Fruit fly (Drosophila melanogaster) whole organism, embryonic: ENCODE data around the gene CG5446.

Experiments used
- Atf6 ChIP-seq: fragments of 200-800 bp; sonication (Bioruptor generic); IDR thresholded peaks from 2 replicates; pipeline ENCODE4 v1.3.6; 2022; ENCODE audit warnings: missing biosample characterization, missing genetic modification characterization
- CG10431 ChIP-seq: fragments of 200-800 bp; sonication (Bioruptor generic); optimal IDR thresholded peaks from 3 replicates; lab custom pipeline; 2018; ENCODE audit warnings: missing biosample characterization, mild to moderate bottlenecking, missing genetic modification characterization
- CG11398 ChIP-seq: fragments of 200-800 bp; sonication (Bioruptor generic); optimal IDR thresholded peaks from 2 replicates; lab custom pipeline; 2016; ENCODE audit warnings: missing biosample characterization, missing genetic modification characterization
- CG11456 ChIP-seq: fragments of 200-800 bp; sonication (Bioruptor generic); IDR thresholded peaks from 3 replicates; pipeline ENCODE4 v1.3.6; 2022; ENCODE audit warnings: missing biosample characterization, missing genetic modification characterization
- CG11723 ChIP-seq: fragments of 200-800 bp; sonication (Bioruptor generic); optimal IDR thresholded peaks from 2 replicates; lab custom pipeline; 2017; ENCODE audit warnings: missing biosample characterization, mild to moderate bottlenecking, missing genetic modification characterization
- CG12155 ChIP-seq: fragments of 200-800 bp; sonication (Bioruptor generic); optimal IDR thresholded peaks from 3 replicates; lab custom pipeline; 2016; ENCODE audit warnings: missing biosample characterization, missing genetic modification characterization
- CG12391 ChIP-seq: fragments of 200-800 bp; sonication (Bioruptor generic); optimal IDR thresholded peaks from 3 replicates; lab custom pipeline; 2018; ENCODE audit warnings: missing biosample characterization, mild to moderate bottlenecking, missing genetic modification characterization, moderate library complexity
- CG13775 ChIP-seq: fragments of 200-800 bp; sonication (Bioruptor generic); optimal IDR thresholded peaks from 3 replicates; lab custom pipeline; 2017; ENCODE audit warnings: missing biosample characterization, mild to moderate bottlenecking, missing genetic modification characterization
- CG14860 ChIP-seq: fragments of 200-800 bp; sonication (Bioruptor generic); IDR thresholded peaks from 3 replicates; pipeline ENCODE4 v1.3.6; 2022; ENCODE audit warnings: missing biosample characterization, missing genetic modification characterization; ENCODE audit not compliant: partially characterized antibody
- CG15073 ChIP-seq: fragments of 200-800 bp; sonication (Bioruptor generic); optimal IDR thresholded peaks from 2 replicates; lab custom pipeline; 2016; ENCODE audit warnings: missing biosample characterization, missing genetic modification characterization
- CG1603 ChIP-seq: fragments of 200-800 bp; sonication (Bioruptor generic); optimal IDR thresholded peaks from 2 replicates; lab custom pipeline; 2019; ENCODE audit warnings: missing biosample characterization, mild to moderate bottlenecking, missing genetic modification characterization, moderate library complexity
- CG1647 ChIP-seq: fragments of 200-800 bp; sonication (Bioruptor generic); optimal IDR thresholded peaks from 3 replicates; lab custom pipeline; 2016; ENCODE audit warnings: missing biosample characterization, missing genetic modification characterization
- CG2129 ChIP-seq: fragments of 200-800 bp; sonication (Bioruptor generic); IDR thresholded peaks from 2 replicates; pipeline ENCODE4 v1.3.6; 2022; ENCODE audit warnings: missing biosample characterization, missing genetic modification characterization; ENCODE audit not compliant: partially characterized antibody
- CG2875 ChIP-seq: fragments of 200-800 bp; sonication (Bioruptor generic); optimal IDR thresholded peaks from 2 replicates; lab custom pipeline; 2017; ENCODE audit warnings: missing biosample characterization, mild to moderate bottlenecking, missing genetic modification characterization, missing genetic modification reagents
- CG31365 ChIP-seq: fragments of 200-800 bp; sonication (Bioruptor generic); optimal IDR thresholded peaks from 2 replicates; lab custom pipeline; 2018; ENCODE audit warnings: missing biosample characterization, mild to moderate bottlenecking, missing genetic modification characterization
- CG32772 ChIP-seq: fragments of 200-800 bp; sonication (Bioruptor generic); IDR thresholded peaks from 2 replicates; pipeline ENCODE4 v1.3.6; 2022; ENCODE audit warnings: missing biosample characterization, missing genetic modification characterization
- CG3995 ChIP-seq: fragments of 200-800 bp; sonication (Bioruptor generic); optimal IDR thresholded peaks from 3 replicates; lab custom pipeline; 2016; ENCODE audit warnings: missing biosample characterization, missing genetic modification characterization
- CG4424 ChIP-seq: fragments of 200-800 bp; sonication (Bioruptor generic); optimal IDR thresholded peaks from 3 replicates; lab custom pipeline; 2016; ENCODE audit warnings: missing biosample characterization, missing genetic modification characterization
- CG7372 ChIP-seq: fragments of 200-800 bp; sonication (Bioruptor generic); IDR thresholded peaks from 2 replicates; pipeline ENCODE4 v1.3.6; 2022; ENCODE audit warnings: missing biosample characterization, missing genetic modification characterization
- CG8765 ChIP-seq: fragments of 200-800 bp; sonication (Bioruptor generic); IDR thresholded peaks from 2 replicates; pipeline ENCODE4 v1.3.6; 2022; ENCODE audit warnings: missing biosample characterization, missing genetic modification characterization
- CG9876 ChIP-seq: fragments of 200-800 bp; sonication (Bioruptor generic); optimal IDR thresholded peaks from 2 replicates; lab custom pipeline; 2016; ENCODE audit warnings: missing biosample characterization, missing genetic modification characterization
- Dek ChIP-seq: fragments of 200-800 bp; sonication (Bioruptor generic); optimal IDR thresholded peaks from 3 replicates; lab custom pipeline; 2019; ENCODE audit warnings: missing biosample characterization, mild to moderate bottlenecking, missing genetic modification characterization, moderate library complexity
- Elba2 ChIP-seq: fragments of 200-800 bp; sonication (Bioruptor generic); optimal IDR thresholded peaks from 3 replicates; lab custom pipeline; 2016; ENCODE audit warnings: missing biosample characterization, missing genetic modification characterization
- Fer1 ChIP-seq: fragments of 200-800 bp; sonication (Bioruptor generic); optimal IDR thresholded peaks from 2 replicates; lab custom pipeline; 2017; ENCODE audit warnings: missing biosample characterization, mild to moderate bottlenecking, missing genetic modification characterization
- Gug ChIP-seq: fragments of 200-800 bp; sonication (Bioruptor generic); IDR thresholded peaks from 4 replicates; pipeline ENCODE4 v1.3.6; 2022; ENCODE audit warnings: missing biosample characterization, missing genetic modification characterization
- Hey ChIP-seq: fragments of 200-800 bp; sonication (Bioruptor generic); optimal IDR thresholded peaks from 3 replicates; lab custom pipeline; 2018; ENCODE audit warnings: missing biosample characterization, mild to moderate bottlenecking, missing genetic modification characterization
- MBD-R2 ChIP-seq: fragments of 200-800 bp; sonication (Bioruptor generic); IDR thresholded peaks from 2 replicates; pipeline ENCODE4 v1.3.6; 2022; ENCODE audit warnings: missing biosample characterization, missing genetic modification characterization
- PHDP ChIP-seq: fragments of 200-800 bp; sonication (Bioruptor generic); optimal IDR thresholded peaks from 3 replicates; lab custom pipeline; 2018; ENCODE audit warnings: missing biosample characterization, mild to moderate bottlenecking, missing genetic modification characterization, moderate library complexity
- Usf ChIP-seq: fragments of 200-800 bp; sonication (Bioruptor generic); optimal IDR thresholded peaks from 2 replicates; lab custom pipeline; 2017; ENCODE audit warnings: missing genotype, missing biosample characterization, missing genetic modification characterization
- Vsx1 ChIP-seq: fragments of 200-800 bp; sonication (Bioruptor generic); optimal IDR thresholded peaks from 2 replicates; lab custom pipeline; 2017; ENCODE audit warnings: missing biosample characterization, mild to moderate bottlenecking, missing genetic modification characterization, missing genetic modification reagents
- Xbp1 ChIP-seq: fragments of 200-800 bp; sonication (Bioruptor generic); optimal IDR thresholded peaks from 3 replicates; lab custom pipeline; 2016; ENCODE audit warnings: missing biosample characterization, mild to moderate bottlenecking, missing genetic modification characterization
- ab ChIP-seq: fragments of 200-800 bp; sonication (Bioruptor generic); optimal IDR thresholded peaks from 2 replicates; lab custom pipeline; 2016; ENCODE audit warnings: missing biosample characterization, missing genetic modification characterization
- ac ChIP-seq: fragments of 200-800 bp; sonication (Bioruptor generic); optimal IDR thresholded peaks from 3 replicates; lab custom pipeline; 2017; ENCODE audit warnings: missing biosample characterization, mild to moderate bottlenecking, missing genetic modification characterization
- bab2 ChIP-seq: fragments of 200-800 bp; sonication (Bioruptor generic); optimal IDR thresholded peaks from 2 replicates; lab custom pipeline; 2016; ENCODE audit warnings: missing biosample characterization, missing genetic modification characterization
- br ChIP-seq: fragments of >200 bp; optimal IDR thresholded peaks from 2 replicates; lab custom pipeline; 2017
- cg ChIP-seq: fragments of 200-800 bp; sonication (Bioruptor generic); optimal IDR thresholded peaks from 3 replicates; lab custom pipeline; 2019; ENCODE audit warnings: missing biosample characterization, mild to moderate bottlenecking, missing genetic modification characterization, moderate library complexity
- crol ChIP-seq: fragments of 200-800 bp; sonication (Bioruptor generic); IDR thresholded peaks from 2 replicates; pipeline ENCODE4 v1.3.6; 2022; ENCODE audit warnings: missing biosample characterization, missing genetic modification characterization
- crp ChIP-seq, 2 experiments: fragments of 200-800 bp; sonication (Bioruptor generic); optimal IDR thresholded peaks; 2 replicates in 1 of 2; 3 replicates in 1 of 2; lab custom pipeline; 2017; ENCODE audit warnings: missing biosample characterization in 2 of 2, missing genetic modification characterization in 2 of 2, mild to moderate bottlenecking in 1 of 2, moderate library complexity in 1 of 2
- da ChIP-seq: fragments of 200-800 bp; sonication (Bioruptor generic); optimal IDR thresholded peaks from 2 replicates; lab custom pipeline; 2016; ENCODE audit warnings: missing biosample characterization, missing genetic modification characterization
- dati ChIP-seq: fragments of 200-800 bp; sonication (Bioruptor generic); IDR thresholded peaks from 2 replicates; pipeline ENCODE4 v1.3.6; 2022; ENCODE audit warnings: missing biosample characterization, missing genetic modification characterization
- ftz-f1 ChIP-seq: fragments of 200-800 bp; sonication (Bioruptor generic); optimal IDR thresholded peaks from 2 replicates; lab custom pipeline; 2016; ENCODE audit warnings: missing biosample characterization, missing genetic modification characterization
- ham ChIP-seq: fragments of 200-800 bp; sonication (Bioruptor generic); IDR thresholded peaks from 2 replicates; pipeline ENCODE4 v1.3.6; 2022; ENCODE audit warnings: missing biosample characterization, missing genetic modification characterization
- lbe ChIP-seq: fragments of 200-800 bp; sonication (Bioruptor generic); optimal IDR thresholded peaks from 2 replicates; lab custom pipeline; 2016; ENCODE audit warnings: missing biosample characterization, mild to moderate bottlenecking, missing genetic modification characterization
- lmd ChIP-seq: fragments of 200-800 bp; sonication (Bioruptor generic); IDR thresholded peaks from 2 replicates; pipeline ENCODE4 v1.3.6; 2022; ENCODE audit warnings: missing biosample characterization, missing genetic modification characterization
- lola ChIP-seq, 3 experiments: fragments of >200 bp in 2 of 3; fragments of 200-800 bp in 1 of 3; sonication (Bioruptor generic) in 1 of 3; optimal IDR thresholded peaks; 2 replicates each; lab custom pipeline; 2017 to 2019; ENCODE audit warnings: missing biosample characterization in 3 of 3, missing genetic modification characterization in 3 of 3, mild to moderate bottlenecking in 1 of 3, moderate library complexity in 1 of 3
- odd ChIP-seq: fragments of 200-800 bp; sonication (Bioruptor generic); optimal IDR thresholded peaks from 2 replicates; lab custom pipeline; 2017; ENCODE audit warnings: missing biosample characterization, mild to moderate bottlenecking, missing genetic modification characterization
- pan ChIP-seq, 4 experiments: fragments of >200 bp in 3 of 4; fragments of 200-800 bp in 1 of 4; sonication (Bioruptor generic) in 1 of 4; optimal IDR thresholded peaks in 3 of 4; IDR thresholded peaks in 1 of 4; 2 replicates each; pipeline versions ENCODE4 v1.3.6 to Lab custom; 2017 to 2022; ENCODE audit warnings: missing biosample characterization in 2 of 4, missing genetic modification characterization in 2 of 4, mixed read lengths in 1 of 4
- pb ChIP-seq: fragments of 200-800 bp; sonication (Bioruptor generic); optimal IDR thresholded peaks from 3 replicates; lab custom pipeline; 2016; ENCODE audit warnings: missing biosample characterization, missing genetic modification characterization
- scrt ChIP-seq: fragments of 200-800 bp; sonication (Bioruptor generic); optimal IDR thresholded peaks from 2 replicates; lab custom pipeline; 2018; ENCODE audit warnings: missing biosample characterization, mild to moderate bottlenecking, missing genetic modification characterization, moderate library complexity
- sens ChIP-seq: fragments of 200-800 bp; sonication (Bioruptor generic); peaks from one replicate; lab custom pipeline; 2016; ENCODE audit warnings: missing biosample characterization, missing genetic modification characterization
- unpg ChIP-seq: fragments of 200-800 bp; sonication (Bioruptor generic); optimal IDR thresholded peaks from 3 replicates; lab custom pipeline; 2018; ENCODE audit warnings: missing biosample characterization, mild to moderate bottlenecking, missing genetic modification characterization, moderate library complexity

Gene CG5446

DNA sequence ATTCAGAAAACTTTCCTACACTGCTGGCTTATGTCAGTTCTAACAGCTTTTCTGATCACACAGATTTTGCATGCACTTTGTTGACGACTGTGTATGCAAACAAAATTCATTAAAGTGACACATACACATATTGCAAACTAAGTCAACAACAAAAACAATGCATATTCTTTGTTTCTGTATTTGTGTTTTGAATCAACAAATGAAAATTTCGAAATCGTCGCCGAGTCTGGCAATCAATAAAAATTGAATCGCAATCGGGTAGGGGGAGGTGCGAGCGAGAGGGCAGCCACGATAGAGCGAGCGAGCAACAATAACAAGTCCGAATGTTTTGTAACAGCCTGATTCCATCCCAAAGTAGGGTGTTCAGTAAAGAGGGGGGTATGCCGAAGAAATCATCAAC, 35.5 kb upstream of the CG5446 start (continued):
- TF ChIP-seq Fer1 (GFP tag; lab: Kevin White, UChicago) = peak; percentile 66
- no peak for TF ChIP-seq ftz-f1 (GFP tag; lab: Kevin White, UChicago)
- no peak for TF ChIP-seq ac (GFP tag; lab: Kevin White, UChicago)
- TF ChIP-seq CG12155 (GFP tag; lab: Kevin White, UChicago) = no peak
- no peak for TF ChIP-seq CG4424 (GFP tag; lab: Kevin White, UChicago)
- peak; percentile 57; the same call in 1 of the 2 replicates for TF ChIP-seq crol (GFP tag; lab: Robert Waterston, UW)
- peak; percentile 42 for TF ChIP-seq PHDP (tag; lab: Kevin White, UChicago)
- no peak for TF ChIP-seq CG10431
- peak; percentile 5 for TF ChIP-seq CG11398 (GFP tag; lab: Kevin White, UChicago)
- no peak for TF ChIP-seq Xbp1 (GFP tag; lab: Kevin White, UChicago)
- TF ChIP-seq sens (GFP tag; lab: Kevin White, UChicago) = peak; percentile 68
- no peak for TF ChIP-seq CG14860 (GFP tag; lab: Robert Waterston, UW)
- TF ChIP-seq Usf (GFP tag; lab: Kevin White, UChicago) = no peak
- TF ChIP-seq cg (GFP tag; lab: Kevin White, UChicago) = no peak
- TF ChIP-seq MBD-R2 (GFP tag; lab: Robert Waterston, UW) = no peak
- no peak for TF ChIP-seq CG2129
- TF ChIP-seq CG1647 (GFP tag; lab: Kevin White, UChicago) = no peak
- no peak for TF ChIP-seq lmd
- no peak for TF ChIP-seq dati
- peak; percentile 36 for TF ChIP-seq CG1603 (tag; lab: Kevin White, UChicago)
- TF ChIP-seq scrt (GFP tag; lab: Kevin White, UChicago) = peak; percentile 8
- no peak for TF ChIP-seq br (lab: Kevin White, UChicago)
- TF ChIP-seq CG9876 (GFP tag; lab: Kevin White, UChicago) = no peak
- no peak for TF ChIP-seq CG15073
- peak; percentile 19 for TF ChIP-seq unpg (GFP tag; lab: Kevin White, UChicago)
- TF ChIP-seq Dek = peak; percentile 40
- TF ChIP-seq CG11456 (GFP tag; lab: Robert Waterston, UW) = no peak
- TF ChIP-seq CG12391 (tag; lab: Kevin White, UChicago) = no peak
- no peak for TF ChIP-seq CG2875 (GFP tag; lab: Kevin White, UChicago)
- no peak for TF ChIP-seq CG11723 (GFP tag; lab: Kevin White, UChicago)
- no peak for TF ChIP-seq CG32772
- TF ChIP-seq ab (GFP tag; lab: Kevin White, UChicago) = no peak
- no peak for TF ChIP-seq CG3995 (GFP tag; lab: Kevin White, UChicago)
- no peak for TF ChIP-seq ham (GFP tag; lab: Robert Waterston, UW)
- TF ChIP-seq Atf6 (GFP tag; lab: Robert Waterston, UW) = no peak
- TF ChIP-seq Elba2 (GFP tag; lab: Kevin White, UChicago) = no peak
- peak; percentile 35 for TF ChIP-seq Vsx1 (GFP tag; lab: Kevin White, UChicago)
- TF ChIP-seq Hey = peak; percentile 1
- no peak for TF ChIP-seq crp (GFP tag; optimal IDR thresholded peaks at IDR 0.05; lab: Kevin White, UChicago)
- peak; percentile 48 for TF ChIP-seq bab2 (GFP tag; lab: Kevin White, UChicago)
- no peak for TF ChIP-seq CG13775 (GFP tag; lab: Kevin White, UChicago)
- TF ChIP-seq pan (optimal IDR thresholded peaks at IDR 0.05; lab: Kevin White, UChicago) = no peak
- peak in 1 of 2 experiments; percentile 36 for TF ChIP-seq pan (GFP tag; optimal IDR thresholded peaks at IDR 0.05 in 1 of 2, IDR thresholded peaks at IDR 0.05 in 1 of 2)
- TF ChIP-seq pb (GFP tag; lab: Kevin White, UChicago) = no peak
- TF ChIP-seq lola (GFP tag; optimal IDR thresholded peaks at IDR 0.05; lab: Kevin White, UChicago) = no peak
- peak; percentile 34 for TF ChIP-seq odd (GFP tag; lab: Kevin White, UChicago)
- TF ChIP-seq CG7372 (GFP tag; lab: Robert Waterston, UW) = no peak
- TF ChIP-seq CG31365 (tag; lab: Kevin White, UChicago) = peak; percentile 30
- TF ChIP-seq CG8765 (GFP tag; lab: Robert Waterston, UW) = no peak
- TF ChIP-seq Gug = no peak
- TF ChIP-seq lbe (GFP tag; lab: Kevin White, UChicago) = no peak
- TF ChIP-seq da = no peak
